Worm (Caenorhabditis elegans): Measurements from ENCODE around the gene T21D12.7.

DNA sequence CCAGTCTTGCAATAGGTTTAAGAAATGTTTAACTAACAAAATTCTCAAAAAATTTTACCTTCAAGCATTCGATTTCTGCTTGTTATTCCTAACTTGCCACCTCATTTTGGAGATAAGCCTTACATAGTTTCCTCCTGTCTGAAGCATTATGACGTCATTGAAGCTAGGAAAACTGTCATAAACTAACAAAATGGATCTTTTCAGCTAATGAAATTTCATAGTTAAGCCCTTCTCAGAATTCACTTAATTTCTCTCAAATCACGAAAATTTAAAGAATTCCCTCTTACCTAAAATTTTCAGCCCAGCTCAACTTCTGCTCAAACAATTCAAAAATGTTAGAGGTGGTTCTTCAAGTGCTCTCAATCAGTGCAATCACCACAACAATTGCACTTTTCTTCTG is 15.9 kb upstream of the T21D12.7 start, which contains the start of gene swt-1:
- TF ChIP-seq nhr-77 (tag; optimal IDR thresholded peaks at IDR 0.05): no peak
- no peak for TF ChIP-seq ama-1 (optimal IDR thresholded peaks at IDR 0.05)
- no peak for TF ChIP-seq daf-12 (tag; optimal IDR thresholded peaks at IDR 0.05)
- TF ChIP-seq nhr-237 (tag; optimal IDR thresholded peaks at IDR 0.05): no peak
- no peak for TF ChIP-seq pha-4 (tag; optimal IDR thresholded peaks at IDR 0.05)
- TF ChIP-seq zag-1 (tag; optimal IDR thresholded peaks at IDR 0.05): no peak
- TF ChIP-seq unc-62 (GFP tag; optimal IDR thresholded peaks at IDR 0.05): no peak
- no peak for TF ChIP-seq tbx-2 (tag; optimal IDR thresholded peaks at IDR 0.05)
- TF ChIP-seq pqm-1 (tag; optimal IDR thresholded peaks at IDR 0.05): no peak
- TF ChIP-seq ceh-16 (tag; optimal IDR thresholded peaks at IDR 0.05): no peak
- no peak for TF ChIP-seq skn-1 (tag; optimal IDR thresholded peaks at IDR 0.05)
- no peak for TF ChIP-seq ceh-82 (tag; optimal IDR thresholded peaks at IDR 0.05)
- no peak for TF ChIP-seq nhr-25 (tag; optimal IDR thresholded peaks at IDR 0.05)
- no peak for TF ChIP-seq ZK546.5 (tag; optimal IDR thresholded peaks at IDR 0.05)
